Worm (Caenorhabditis elegans) whole organism, L2 larva: ENCODE measurements around the gene ctsa-4.1.

Experiments
- C34F6.9 ChIP-seq: fragments of 150-350 bp; optimal IDR thresholded peaks from 2 replicates; lab custom pipeline; 2014; ENCODE audit warnings: missing biosample characterization, missing genetic modification characterization
- F13H6.1 ChIP-seq: sonication (generic microtip); optimal IDR thresholded peaks from 2 replicates; lab custom pipeline; 2016; ENCODE audit warnings: missing genetic modification characterization, missing compliant biosample characterization
- R02D3.7 ChIP-seq: fragments of 150-350 bp; optimal IDR thresholded peaks from 2 replicates; lab custom pipeline; 2014; ENCODE audit warnings: missing biosample characterization, missing genetic modification characterization
- Y55F3AM.14 ChIP-seq: fragments of 200-800 bp; sonication (Bioruptor generic); optimal IDR thresholded peaks from 2 replicates; lab custom pipeline; 2018; ENCODE audit warnings: mild to moderate bottlenecking, missing genetic modification characterization, missing compliant biosample characterization
- ZK546.5 ChIP-seq: sonication (generic microtip); optimal IDR thresholded peaks from 2 replicates; lab custom pipeline; 2017; ENCODE audit warnings: missing biosample characterization, missing genetic modification characterization
- alr-1 ChIP-seq: fragments of 150-350 bp; optimal IDR thresholded peaks from 2 replicates; lab custom pipeline; 2014; ENCODE audit warnings: missing biosample characterization, missing genetic modification characterization
- aly-2 ChIP-seq: fragments of 150-350 bp; optimal IDR thresholded peaks from 2 replicates; lab custom pipeline; 2014; ENCODE audit warnings: missing biosample characterization, missing genetic modification characterization
- ama-1 ChIP-seq: fragments of 150-350 bp; optimal IDR thresholded peaks from 2 replicates; lab custom pipeline; 2018; ENCODE audit warnings: inconsistent platforms
- blmp-1 ChIP-seq: sonication (generic microtip); optimal IDR thresholded peaks from 2 replicates; lab custom pipeline; 2017; ENCODE audit warnings: missing genetic modification characterization, mild to moderate bottlenecking, missing compliant biosample characterization, antibody characterized with exemption, moderate library complexity; ENCODE audit not compliant: insufficient read depth
- ceh-16 ChIP-seq: fragments of 150-350 bp; optimal IDR thresholded peaks from 2 replicates; lab custom pipeline; 2014; ENCODE audit warnings: missing biosample characterization, missing genetic modification characterization
- crh-2 ChIP-seq: sonication (generic microtip); optimal IDR thresholded peaks from 2 replicates; lab custom pipeline; 2017; ENCODE audit warnings: missing biosample characterization, missing genetic modification characterization
- dmd-4 ChIP-seq: sonication (generic microtip); optimal IDR thresholded peaks from 2 replicates; lab custom pipeline; 2017; ENCODE audit warnings: missing biosample characterization, missing genetic modification characterization
- egl-27 ChIP-seq: sonication (generic microtip); optimal IDR thresholded peaks from 3 replicates; lab custom pipeline; 2017; ENCODE audit warnings: missing biosample characterization, missing genetic modification reagents, missing genetic modification characterization
- elt-1 ChIP-seq: fragments of 150-350 bp; optimal IDR thresholded peaks from 2 replicates; lab custom pipeline; 2014; ENCODE audit warnings: missing biosample characterization, missing genetic modification characterization
- elt-3 ChIP-seq: sonication (generic microtip); optimal IDR thresholded peaks from 2 replicates; lab custom pipeline; 2017; ENCODE audit warnings: missing biosample characterization, missing genetic modification characterization
- fos-1 ChIP-seq: fragments of 150-350 bp; optimal IDR thresholded peaks from 2 replicates; lab custom pipeline; 2014; ENCODE audit warnings: missing biosample characterization, missing genetic modification characterization
- gmeb-1 ChIP-seq: fragments of 150-350 bp; optimal IDR thresholded peaks from 2 replicates; lab custom pipeline; 2014; ENCODE audit warnings: missing biosample characterization, missing genetic modification characterization
- lin-13 ChIP-seq: fragments of 150-350 bp; optimal IDR thresholded peaks from 2 replicates; lab custom pipeline; 2014; ENCODE audit warnings: missing biosample characterization, missing genetic modification reagents, missing genetic modification characterization
- lin-39 ChIP-seq: fragments of 150-350 bp; optimal IDR thresholded peaks from 2 replicates; lab custom pipeline; 2014; ENCODE audit warnings: missing biosample characterization, missing genetic modification reagents, missing genetic modification characterization
- lsy-2 ChIP-seq, 2 experiments: fragments of 150-350 bp in 1 of 2; sonication (generic microtip) in 1 of 2; optimal IDR thresholded peaks; 2 replicates each; lab custom pipeline; 2014 to 2017; ENCODE audit warnings: missing biosample characterization in 2 of 2, missing genetic modification characterization in 2 of 2
- mab-5 ChIP-seq: fragments of 150-350 bp; optimal IDR thresholded peaks from 2 replicates; lab custom pipeline; 2014; ENCODE audit warnings: missing biosample characterization, missing genetic modification characterization
- mbf-1 ChIP-seq: sonication (generic microtip); optimal IDR thresholded peaks from 2 replicates; lab custom pipeline; 2017; ENCODE audit warnings: missing biosample characterization, missing genetic modification characterization
- mdl-1 ChIP-seq, 2 experiments: fragments of 150-350 bp in 1 of 2; sonication (generic microtip) in 1 of 2; optimal IDR thresholded peaks; 2 replicates each; lab custom pipeline; 2017; ENCODE audit warnings: missing biosample characterization in 2 of 2, missing genetic modification characterization in 2 of 2
- nhr-10 ChIP-seq: sonication (generic microtip); optimal IDR thresholded peaks from 2 replicates; lab custom pipeline; 2017; ENCODE audit warnings: missing biosample characterization, missing genetic modification characterization
- nhr-11 ChIP-seq: fragments of 150-350 bp; optimal IDR thresholded peaks from 2 replicates; lab custom pipeline; 2014; ENCODE audit warnings: missing biosample characterization, missing genetic modification characterization
- nhr-12 ChIP-seq: fragments of 150-350 bp; optimal IDR thresholded peaks from 2 replicates; lab custom pipeline; 2014; ENCODE audit warnings: missing biosample characterization, missing genetic modification characterization
- nhr-129 ChIP-seq: fragments of 150-350 bp; optimal IDR thresholded peaks from 2 replicates; lab custom pipeline; 2014; ENCODE audit warnings: missing biosample characterization, missing genetic modification characterization
- nhr-21 ChIP-seq: fragments of 150-350 bp; optimal IDR thresholded peaks from 2 replicates; lab custom pipeline; 2014; ENCODE audit warnings: missing biosample characterization, missing genetic modification characterization
- nhr-237 ChIP-seq: fragments of 150-350 bp; optimal IDR thresholded peaks from 2 replicates; lab custom pipeline; 2014; ENCODE audit warnings: missing biosample characterization, missing genetic modification characterization
- nhr-25 ChIP-seq: fragments of 150-350 bp; sonication (generic microtip); optimal IDR thresholded peaks from 3 replicates; lab custom pipeline; 2014; ENCODE audit warnings: missing biosample characterization, missing genetic modification characterization
- nhr-6 ChIP-seq: fragments of 150-350 bp; optimal IDR thresholded peaks from 2 replicates; lab custom pipeline; 2014; ENCODE audit warnings: missing biosample characterization, missing genetic modification characterization
- nhr-77 ChIP-seq: fragments of 150-350 bp; optimal IDR thresholded peaks from 2 replicates; lab custom pipeline; 2014; ENCODE audit warnings: missing biosample characterization, missing genetic modification characterization
- sem-4 ChIP-seq: fragments of 150-350 bp; optimal IDR thresholded peaks from 2 replicates; lab custom pipeline; 2014; ENCODE audit warnings: missing biosample characterization, missing genetic modification reagents, missing genetic modification characterization
- skn-1 ChIP-seq: sonication (generic microtip); optimal IDR thresholded peaks from 2 replicates; lab custom pipeline; 2017; ENCODE audit warnings: missing biosample characterization, missing genetic modification characterization
- sma-3 ChIP-seq: sonication (generic microtip); optimal IDR thresholded peaks from 2 replicates; lab custom pipeline; 2016; ENCODE audit warnings: missing genetic modification reagents, missing genetic modification characterization, missing compliant biosample characterization
- sma-9 ChIP-seq, 2 experiments: fragments of 150-350 bp in 1 of 2; sonication (generic microtip) in 1 of 2; optimal IDR thresholded peaks; 2 replicates each; lab custom pipeline; 2014 to 2016; ENCODE audit warnings: missing genetic modification characterization in 2 of 2, mild to moderate bottlenecking in 1 of 2, missing biosample characterization in 1 of 2, missing compliant biosample characterization in 1 of 2, missing genetic modification reagents in 1 of 2, moderate library complexity in 1 of 2
- unc-39 ChIP-seq: fragments of 150-350 bp; optimal IDR thresholded peaks from 2 replicates; lab custom pipeline; 2014; ENCODE audit warnings: missing biosample characterization, missing genetic modification characterization
- unc-55 ChIP-seq: fragments of 150-350 bp; sonication (generic microtip); optimal IDR thresholded peaks from 3 replicates; lab custom pipeline; 2014; ENCODE audit warnings: missing biosample characterization, missing genetic modification reagents, missing genetic modification characterization
- unc-62 ChIP-seq: fragments of 150-350 bp; optimal IDR thresholded peaks from 2 replicates; lab custom pipeline; 2014; ENCODE audit warnings: missing biosample characterization, missing genetic modification reagents, missing genetic modification characterization
- zag-1 ChIP-seq: fragments of 150-350 bp; optimal IDR thresholded peaks from 2 replicates; lab custom pipeline; 2014; ENCODE audit warnings: missing biosample characterization, missing genetic modification characterization
- ztf-1 ChIP-seq: fragments of 200-800 bp; sonication (Bioruptor generic); conservative IDR thresholded peaks from 2 replicates; pipeline ENCODE4 v1.3.6; 2022; ENCODE audit warnings: missing genetic modification characterization, missing compliant biosample characterization
- ztf-11 ChIP-seq: sonication (generic microtip); optimal IDR thresholded peaks from 2 replicates; lab custom pipeline; 2017; ENCODE audit warnings: missing biosample characterization, missing genetic modification characterization
- ztf-4 ChIP-seq: fragments of 150-350 bp; optimal IDR thresholded peaks from 2 replicates; lab custom pipeline; 2014; ENCODE audit warnings: missing biosample characterization, missing genetic modification characterization

Gene ctsa-4.1

DNA sequence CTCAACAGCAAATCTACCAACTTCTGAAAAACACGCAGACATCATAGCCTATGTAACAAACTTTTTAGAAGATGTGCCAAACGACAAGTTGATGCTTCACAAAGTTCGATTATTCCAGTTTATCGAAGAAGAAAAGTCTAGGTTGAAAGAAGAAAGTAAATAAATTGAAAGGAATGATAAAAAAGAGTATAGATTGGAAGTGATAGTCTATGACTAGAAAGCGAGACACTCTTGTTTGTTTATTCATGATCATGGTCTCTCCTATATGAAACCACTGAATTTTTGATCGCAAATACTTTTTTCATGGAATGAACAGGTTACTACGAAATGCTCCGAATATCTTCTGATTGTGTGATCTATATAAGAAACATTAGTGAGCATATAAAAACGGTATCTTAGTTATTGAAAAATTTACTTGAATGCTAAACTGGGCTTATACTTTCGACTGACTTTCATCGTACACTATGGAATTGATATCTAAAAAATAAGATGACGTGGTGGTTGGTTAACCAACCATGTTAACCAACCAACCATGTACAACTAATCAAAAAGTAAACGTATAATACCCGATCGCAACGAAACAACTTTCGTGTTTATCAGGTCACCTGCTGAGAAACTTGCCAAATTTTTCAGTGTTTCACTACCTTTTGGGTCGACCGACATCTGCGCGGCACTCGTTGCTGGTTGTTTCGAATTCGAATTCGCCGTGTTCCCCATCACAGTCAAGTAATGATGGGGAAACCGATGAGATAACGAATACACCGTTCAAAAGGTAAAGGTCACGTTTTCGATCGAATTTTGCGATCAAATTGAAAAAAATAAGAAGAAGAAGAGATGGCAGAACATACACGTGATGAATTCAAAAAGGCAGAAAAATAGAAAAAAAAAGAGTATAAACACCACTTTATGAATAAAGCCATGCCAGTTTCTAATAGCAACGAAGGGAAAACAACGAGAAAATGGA, 21.3 kb upstream of the ctsa-4.1 start, which contains the start of gene C32D5.8 (continued):
- TF ChIP-seq ztf-4 (tag; lab: Kevin White, UChicago) (peak; percentile 12), Y55F3AM.14 (no peak), F13H6.1 (tag; lab: Kevin White, UChicago) (no peak), lin-39 (tag; lab: Kevin White, UChicago) (no peak), zag-1 (no peak)

DNA sequence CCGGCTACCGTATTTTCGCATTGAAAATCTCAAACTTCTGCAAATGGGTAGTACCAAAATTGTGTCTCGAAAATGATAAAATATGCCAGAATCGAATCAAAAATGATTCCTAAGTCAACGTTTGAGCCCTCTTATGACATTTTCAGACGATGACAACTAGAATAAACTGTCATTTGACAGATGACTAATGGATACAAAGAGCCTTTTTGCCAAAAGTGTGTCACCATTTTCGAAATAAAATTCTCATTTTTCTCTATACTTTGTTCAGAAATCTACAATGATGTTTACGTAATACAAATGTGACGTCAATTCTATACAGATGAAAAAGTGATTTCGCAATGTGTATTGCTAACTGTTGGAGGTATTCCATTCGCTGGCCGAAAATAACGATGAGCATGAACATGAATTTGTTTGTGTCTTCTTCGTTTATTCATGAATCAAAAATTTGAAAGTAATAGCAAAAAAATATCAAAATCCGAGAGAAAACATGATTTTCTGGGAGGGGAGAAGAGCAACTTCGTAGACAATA, 20.2 kb upstream of the ctsa-4.1 start:
- TF ChIP-seq R02D3.7 (no peak), Y55F3AM.14 (peak; percentile 20), ceh-16 (no peak), blmp-1 (peak; percentile 20), elt-1 (no peak), nhr-6 (tag; lab: Kevin White, UChicago) (peak; percentile 86), skn-1 (tag; lab: Kevin White, UChicago) (peak; percentile 82), C34F6.9 (peak; percentile 78), alr-1 (no peak), egl-27 (tag; lab: Kevin White, UChicago) (peak; percentile 25), ztf-4 (tag; lab: Kevin White, UChicago) (peak; percentile 95), dmd-4 (tag; lab: Kevin White, UChicago) (no peak), ama-1 (peak; percentile 98), nhr-10 (tag; lab: Kevin White, UChicago) (peak; percentile 42), nhr-25 (tag; lab: Kevin White, UChicago) (peak; percentile 81), nhr-129 (tag; lab: Kevin White, UChicago) (peak; percentile 89), nhr-12 (tag; lab: Kevin White, UChicago) (no peak), lsy-2 (tag; optimal IDR thresholded peaks at IDR 0.05; lab: Kevin White, UChicago) (peak; percentile 37 to 83), lin-13 (GFP tag; lab: Kevin White, UChicago) (peak; percentile 73), unc-39 (no peak), sma-3 (peak; percentile 79), elt-3 (tag; lab: Kevin White, UChicago) (no peak), gmeb-1 (peak; percentile 55), nhr-21 (tag; lab: Kevin White, UChicago) (peak; percentile 90), nhr-11 (no peak), F13H6.1 (tag; lab: Kevin White, UChicago) (peak; percentile 54), unc-62 (no peak), unc-55 (GFP tag; lab: Kevin White, UChicago) (peak; percentile 53), crh-2 (tag; lab: Kevin White, UChicago) (peak; percentile 79), fos-1 (tag; lab: Kevin White, UChicago) (peak; percentile 14), sma-9 (GFP tag; optimal IDR thresholded peaks at IDR 0.05; lab: Kevin White, UChicago) (peak; percentile 62), sma-9 (tag; optimal IDR thresholded peaks at IDR 0.05; lab: Kevin White, UChicago) (no peak), aly-2 (tag; lab: Kevin White, UChicago) (no peak), ztf-1 (0 out of 2 replicates have a peak, but pooled peaks have one; percentile 66), zag-1 (no peak)

- TF ChIP-seq skn-1 (tag; lab: Kevin White, UChicago) (no peak), nhr-10 (tag; lab: Kevin White, UChicago) (no peak), fos-1 (tag; lab: Kevin White, UChicago) (peak; percentile 55), lin-13 (GFP tag; lab: Kevin White, UChicago) (peak; percentile 15), sma-9 (GFP tag; optimal IDR thresholded peaks at IDR 0.05; lab: Kevin White, UChicago) (peak; percentile 51), sma-9 (tag; optimal IDR thresholded peaks at IDR 0.05; lab: Kevin White, UChicago) (no peak), Y55F3AM.14 (peak; percentile 36), nhr-6 (tag; lab: Kevin White, UChicago) (peak; percentile 48), dmd-4 (tag; lab: Kevin White, UChicago) (no peak), mdl-1 (tag; optimal IDR thresholded peaks at IDR 0.05; lab: Kevin White, UChicago) (peak; percentile 14 to 25), ZK546.5 (tag; lab: Kevin White, UChicago) (no peak), ztf-1 (no peak), lin-39 (tag; lab: Kevin White, UChicago) (no peak), mbf-1 (tag; lab: Kevin White, UChicago) (no peak), lsy-2 (tag; optimal IDR thresholded peaks at IDR 0.05; lab: Kevin White, UChicago) (peak; percentile 36 to 59), sem-4 (tag; lab: Kevin White, UChicago) (peak; percentile 9), nhr-237 (tag; lab: Kevin White, UChicago) (no peak), nhr-77 (no peak), crh-2 (tag; lab: Kevin White, UChicago) (peak; percentile 51), R02D3.7 (no peak), ama-1 (peak; percentile 97), aly-2 (tag; lab: Kevin White, UChicago) (no peak), nhr-11 (no peak), ztf-11 (tag; lab: Kevin White, UChicago) (no peak), zag-1 (peak; percentile 71), unc-39 (no peak), ztf-4 (tag; lab: Kevin White, UChicago) (no peak), blmp-1 (peak; percentile 83), mab-5 (tag; lab: Kevin White, UChicago) (no peak)
Measured at ce11 chrII:6347341-6348118, 19.3 kb upstream of the ctsa-4.1 start, which contains the start of gene lgg-1. Gene lgg-1, minus strand, starts transcription at chrII:6347719.
